Fruit fly (Drosophila melanogaster) whole organism, embryonic: ENCODE data around the gene CG1074.

Experiments used
- Atf6 ChIP-seq: fragments of 200-800 bp; sonication (Bioruptor generic); IDR thresholded peaks from 2 replicates; pipeline ENCODE4 v1.3.6; 2022; ENCODE audit warnings: missing biosample characterization, missing genetic modification characterization
- Awh ChIP-seq: fragments of 200-800 bp; sonication (Bioruptor generic); IDR thresholded peaks from 2 replicates; pipeline ENCODE4, ENCODE4 v1.3.6; 2022; ENCODE audit warnings: missing biosample characterization, missing genetic modification characterization
- BEAF-32 ChIP-seq: fragments of 200-800 bp; sonication (Bioruptor generic); optimal IDR thresholded peaks from 3 replicates; lab custom pipeline; 2017; ENCODE audit warnings: missing biosample characterization, missing genetic modification characterization, mild to moderate bottlenecking, moderate library complexity, missing genetic modification reagents
- BtbVII ChIP-seq: fragments of 200-800 bp; sonication (Bioruptor generic); optimal IDR thresholded peaks from 3 replicates; lab custom pipeline; 2017; ENCODE audit warnings: missing biosample characterization, mild to moderate bottlenecking, missing genetic modification characterization
- CG10431 ChIP-seq: fragments of 200-800 bp; sonication (Bioruptor generic); optimal IDR thresholded peaks from 3 replicates; lab custom pipeline; 2018; ENCODE audit warnings: missing biosample characterization, mild to moderate bottlenecking, missing genetic modification characterization
- CG11695 ChIP-seq: fragments of 200-800 bp; sonication (Bioruptor generic); IDR thresholded peaks from 3 replicates; pipeline ENCODE4 v1.3.6; 2022; ENCODE audit warnings: missing biosample characterization, missing genetic modification characterization
- CG13287 ChIP-seq: fragments of 200-800 bp; sonication (Bioruptor generic); IDR thresholded peaks from 2 replicates; pipeline ENCODE4 v1.3.6; 2022; ENCODE audit warnings: missing biosample characterization, missing genetic modification characterization; ENCODE audit not compliant: partially characterized antibody
- CG17802 ChIP-seq: fragments of 200-800 bp; sonication (Bioruptor generic); optimal IDR thresholded peaks from 2 replicates; lab custom pipeline; 2018; ENCODE audit warnings: missing biosample characterization, mild to moderate bottlenecking, missing genetic modification characterization, moderate library complexity
- CG18262 ChIP-seq: fragments of 200-800 bp; optimal IDR thresholded peaks from 3 replicates; lab custom pipeline; 2019; ENCODE audit warnings: missing biosample characterization, mild to moderate bottlenecking, missing genetic modification characterization, moderate library complexity
- CG3065 ChIP-seq: fragments of 200-800 bp; sonication (Bioruptor generic); optimal IDR thresholded peaks from 2 replicates; lab custom pipeline; 2016; ENCODE audit warnings: missing biosample characterization, missing genetic modification characterization
- CG33213 ChIP-seq: fragments of 200-800 bp; sonication (Bioruptor generic); optimal IDR thresholded peaks from 3 replicates; lab custom pipeline; 2016; ENCODE audit warnings: missing biosample characterization, missing genetic modification characterization
- CG3995 ChIP-seq: fragments of 200-800 bp; sonication (Bioruptor generic); optimal IDR thresholded peaks from 3 replicates; lab custom pipeline; 2016; ENCODE audit warnings: missing biosample characterization, missing genetic modification characterization
- CG7357 ChIP-seq: fragments of 200-800 bp; sonication (Bioruptor generic); IDR thresholded peaks from 3 replicates; pipeline ENCODE4 v1.3.6; 2022; ENCODE audit warnings: missing biosample characterization, missing genetic modification characterization
- CHES-1-like ChIP-seq: fragments of 200-800 bp; sonication (Bioruptor generic); optimal IDR thresholded peaks from 2 replicates; lab custom pipeline; 2016; ENCODE audit warnings: missing biosample characterization, missing genetic modification characterization
- D ChIP-seq, 2 experiments: fragments of 200-800 bp in 1 of 2; fragments of >200 bp in 1 of 2; sonication (Bioruptor generic) in 1 of 2; optimal IDR thresholded peaks; 2 replicates in 1 of 2; 3 replicates in 1 of 2; lab custom pipeline; 2017; ENCODE audit warnings: mild to moderate bottlenecking in 1 of 2, missing biosample characterization in 1 of 2, missing genetic modification characterization in 1 of 2, missing genetic modification reagents in 1 of 2
- Dek ChIP-seq: fragments of 200-800 bp; sonication (Bioruptor generic); optimal IDR thresholded peaks from 3 replicates; lab custom pipeline; 2019; ENCODE audit warnings: missing biosample characterization, mild to moderate bottlenecking, missing genetic modification characterization, moderate library complexity
- Ets97D ChIP-seq: fragments of 200-800 bp; sonication (Bioruptor generic); optimal IDR thresholded peaks from 3 replicates; lab custom pipeline; 2016; ENCODE audit warnings: missing biosample characterization, missing genetic modification characterization
- H15 ChIP-seq: fragments of 200-800 bp; sonication (Bioruptor generic); IDR thresholded peaks from 3 replicates; pipeline ENCODE4 v1.3.6; 2022; ENCODE audit warnings: missing biosample characterization, missing genetic modification characterization
- HLH54F ChIP-seq: fragments of 200-800 bp; sonication (Bioruptor generic); optimal IDR thresholded peaks from 3 replicates; lab custom pipeline; 2016; ENCODE audit warnings: missing biosample characterization, missing genetic modification characterization
- HmgZ ChIP-seq: fragments of 200-800 bp; sonication (Bioruptor generic); optimal IDR thresholded peaks from 2 replicates; lab custom pipeline; 2018; ENCODE audit warnings: missing biosample characterization, mild to moderate bottlenecking, missing genetic modification characterization
- Hsf ChIP-seq: fragments of 200-800 bp; sonication (Bioruptor generic); optimal IDR thresholded peaks from 3 replicates; lab custom pipeline; 2016; ENCODE audit warnings: missing biosample characterization, missing genetic modification characterization
- Mes4 ChIP-seq: fragments of 200-800 bp; sonication (Bioruptor generic); optimal IDR thresholded peaks from 2 replicates; lab custom pipeline; 2016; ENCODE audit warnings: missing biosample characterization, missing genetic modification characterization
- NC2α ChIP-seq: fragments of 200-800 bp; sonication (Bioruptor generic); optimal IDR thresholded peaks from 2 replicates; lab custom pipeline; 2016; ENCODE audit warnings: missing biosample characterization, missing genetic modification characterization
- PHDP ChIP-seq: fragments of 200-800 bp; sonication (Bioruptor generic); optimal IDR thresholded peaks from 3 replicates; lab custom pipeline; 2018; ENCODE audit warnings: missing biosample characterization, mild to moderate bottlenecking, missing genetic modification characterization, moderate library complexity
- Pdp1 ChIP-seq, 2 experiments: fragments of 200-800 bp; sonication (Bioruptor generic); optimal IDR thresholded peaks; 3 replicates each; lab custom pipeline; 2016; ENCODE audit warnings: missing biosample characterization in 2 of 2, missing genetic modification characterization in 2 of 2, mild to moderate bottlenecking in 1 of 2, moderate library complexity in 1 of 2
- Xbp1 ChIP-seq: fragments of 200-800 bp; sonication (Bioruptor generic); optimal IDR thresholded peaks from 3 replicates; lab custom pipeline; 2016; ENCODE audit warnings: missing biosample characterization, mild to moderate bottlenecking, missing genetic modification characterization
- aop ChIP-seq: fragments of 200-800 bp; sonication (Bioruptor generic); IDR thresholded peaks from 2 replicates; pipeline ENCODE4 v1.3.6; 2022; ENCODE audit warnings: missing biosample characterization, missing genetic modification characterization
- br ChIP-seq: fragments of >200 bp; optimal IDR thresholded peaks from 2 replicates; lab custom pipeline; 2017
- bsh ChIP-seq, 2 experiments: fragments of 200-800 bp; sonication (Bioruptor generic); optimal IDR thresholded peaks; 2 replicates each; lab custom pipeline; 2017 to 2018; ENCODE audit warnings: mild to moderate bottlenecking in 2 of 2, missing biosample characterization in 2 of 2, missing genetic modification characterization in 2 of 2, moderate library complexity in 1 of 2
- chif ChIP-seq, 2 experiments: fragments of 200-800 bp; sonication (Bioruptor generic); optimal IDR thresholded peaks; 3 replicates each; lab custom pipeline; 2016; ENCODE audit warnings: missing biosample characterization in 2 of 2, missing genetic modification characterization in 2 of 2
- corto ChIP-seq: fragments of 200-800 bp; sonication (Bioruptor generic); optimal IDR thresholded peaks from 2 replicates; lab custom pipeline; 2016; ENCODE audit warnings: missing biosample characterization, mild to moderate bottlenecking, missing genetic modification characterization, moderate library complexity
- da ChIP-seq: fragments of 200-800 bp; sonication (Bioruptor generic); optimal IDR thresholded peaks from 2 replicates; lab custom pipeline; 2016; ENCODE audit warnings: missing biosample characterization, missing genetic modification characterization
- dmrt11E ChIP-seq: fragments of 200-800 bp; sonication (Bioruptor generic); optimal IDR thresholded peaks from 3 replicates; lab custom pipeline; 2018; ENCODE audit warnings: missing biosample characterization, mild to moderate bottlenecking, missing genetic modification characterization, moderate library complexity
- exex ChIP-seq: fragments of 200-800 bp; sonication (Bioruptor generic); optimal IDR thresholded peaks from 4 replicates; lab custom pipeline; 2018; ENCODE audit warnings: missing biosample characterization, mild to moderate bottlenecking, missing genetic modification characterization, moderate library complexity
- ftz-f1 ChIP-seq: fragments of 200-800 bp; sonication (Bioruptor generic); optimal IDR thresholded peaks from 2 replicates; lab custom pipeline; 2016; ENCODE audit warnings: missing biosample characterization, missing genetic modification characterization
- gfzf ChIP-seq: fragments of 200-800 bp; sonication (Bioruptor generic); optimal IDR thresholded peaks from 2 replicates; lab custom pipeline; 2016; ENCODE audit warnings: missing biosample characterization, mild to moderate bottlenecking, missing genetic modification characterization, moderate library complexity
- grau ChIP-seq: fragments of 200-800 bp; optimal IDR thresholded peaks from 3 replicates; lab custom pipeline; 2019; ENCODE audit warnings: missing biosample characterization, mild to moderate bottlenecking, missing genetic modification characterization, moderate library complexity
- insv ChIP-seq, 2 experiments: fragments of 200-800 bp; sonication (Bioruptor generic); optimal IDR thresholded peaks; 3 replicates each; lab custom pipeline; 2016 to 2018; ENCODE audit warnings: missing biosample characterization in 2 of 2, missing genetic modification characterization in 2 of 2
- ken ChIP-seq: fragments of 200-800 bp; sonication (Bioruptor generic); IDR thresholded peaks from 3 replicates; pipeline ENCODE4 v1.3.6; 2022; ENCODE audit warnings: missing biosample characterization, missing genetic modification characterization
- lola ChIP-seq, 3 experiments: fragments of >200 bp in 2 of 3; fragments of 200-800 bp in 1 of 3; sonication (Bioruptor generic) in 1 of 3; optimal IDR thresholded peaks; 2 replicates each; lab custom pipeline; 2017 to 2019; ENCODE audit warnings: missing biosample characterization in 3 of 3, missing genetic modification characterization in 3 of 3, mild to moderate bottlenecking in 1 of 3, moderate library complexity in 1 of 3
- pfk ChIP-seq: fragments of 200-800 bp; sonication (Bioruptor generic); optimal IDR thresholded peaks from 2 replicates; lab custom pipeline; 2018; ENCODE audit warnings: missing biosample characterization, mild to moderate bottlenecking, missing genetic modification characterization, moderate library complexity
- pnt ChIP-seq: fragments of 200-800 bp; sonication (Bioruptor generic); optimal IDR thresholded peaks from 3 replicates; lab custom pipeline; 2016; ENCODE audit warnings: missing biosample characterization, missing genetic modification characterization
- psq ChIP-seq: fragments of 200-800 bp; sonication (Bioruptor generic); optimal IDR thresholded peaks from 2 replicates; lab custom pipeline; 2017; ENCODE audit warnings: missing biosample characterization, missing genetic modification characterization
- pum ChIP-seq: fragments of 200-800 bp; sonication (Bioruptor generic); optimal IDR thresholded peaks from 2 replicates; lab custom pipeline; 2016; ENCODE audit warnings: missing biosample characterization, missing genetic modification characterization
- row ChIP-seq: fragments of 200-800 bp; sonication (Bioruptor generic); IDR thresholded peaks from 3 replicates; pipeline ENCODE4 v1.3.6; 2022; ENCODE audit warnings: missing biosample characterization, missing genetic modification characterization
- ssp ChIP-seq: fragments of 200-800 bp; sonication (Bioruptor generic); IDR thresholded peaks from 2 replicates; pipeline ENCODE4 v1.3.6; 2022; ENCODE audit warnings: missing biosample characterization, missing genetic modification characterization
- tin ChIP-seq: fragments of 200-800 bp; sonication (Bioruptor generic); optimal IDR thresholded peaks from 3 replicates; lab custom pipeline; 2016; ENCODE audit warnings: missing biosample characterization, missing genetic modification characterization
- toy ChIP-seq: fragments of 200-800 bp; sonication (Bioruptor generic); IDR thresholded peaks from 2 replicates; pipeline ENCODE4 v1.3.6; 2022; ENCODE audit warnings: missing biosample characterization, missing genetic modification characterization
- unpg ChIP-seq: fragments of 200-800 bp; sonication (Bioruptor generic); optimal IDR thresholded peaks from 3 replicates; lab custom pipeline; 2018; ENCODE audit warnings: missing biosample characterization, mild to moderate bottlenecking, missing genetic modification characterization, moderate library complexity
- vnd ChIP-seq: fragments of 200-800 bp; sonication (Bioruptor generic); IDR thresholded peaks from 3 replicates; pipeline ENCODE4 v1.3.6; 2022; ENCODE audit warnings: missing biosample characterization, missing genetic modification characterization; ENCODE audit not compliant: partially characterized antibody
- yki ChIP-seq: fragments of >200 bp; optimal IDR thresholded peaks from 3 replicates; lab custom pipeline; 2018

CG1074 gene

DNA sequence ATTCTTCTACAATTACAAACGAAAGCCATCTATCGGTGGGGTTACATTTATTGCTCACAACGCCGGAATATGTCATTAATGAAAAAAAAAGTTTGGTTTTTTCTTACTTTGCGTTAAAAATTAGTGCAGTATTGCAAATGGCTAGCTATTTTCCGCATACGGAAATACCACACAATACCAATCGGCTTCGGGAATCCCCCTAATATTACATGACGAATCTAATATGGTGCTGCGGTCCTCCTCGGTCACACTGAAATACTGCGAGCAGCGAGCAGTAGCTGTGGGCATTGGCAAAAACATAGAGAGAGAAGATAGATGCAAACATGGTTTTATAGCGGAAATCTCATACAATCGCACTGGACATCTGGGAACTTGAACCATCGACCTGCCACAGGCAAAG is 46.3 kb upstream of the CG1074 start, which contains the start of gene tub (continued):
- TF ChIP-seq CG33213 (GFP tag; lab: Kevin White, UChicago) (peak; percentile 14), PHDP (tag; lab: Kevin White, UChicago) (peak; percentile 44), grau (peak; percentile 50), vnd (GFP tag; lab: Robert Waterston, UW) (no peak), yki (lab: Kevin White, UChicago) (no peak), Atf6 (GFP tag; lab: Robert Waterston, UW) (peak; percentile 32; the same call in 1 of the 2 replicates), lola (GFP tag; optimal IDR thresholded peaks at IDR 0.05; lab: Kevin White, UChicago) (no peak), Ets97D (peak; percentile 66), insv (GFP tag; optimal IDR thresholded peaks at IDR 0.05; lab: Kevin White, UChicago) (peak in 1 of 2 experiments; percentile 8), Pdp1 (GFP tag; optimal IDR thresholded peaks at IDR 0.05; lab: Kevin White, UChicago) (peak; percentile 24 to 87), gfzf (GFP tag; lab: Kevin White, UChicago) (peak; percentile 83), chif (GFP tag; optimal IDR thresholded peaks at IDR 0.05; lab: Kevin White, UChicago) (peak; percentile 20 to 51), pfk (GFP tag; lab: Kevin White, UChicago) (no peak), D (optimal IDR thresholded peaks at IDR 0.05; lab: Kevin White, UChicago) (no peak), D (GFP tag; optimal IDR thresholded peaks at IDR 0.05; lab: Kevin White, UChicago) (no peak), CG18262 (tag; lab: Kevin White, UChicago) (peak; percentile 44), unpg (GFP tag; lab: Kevin White, UChicago) (no peak), br (no peak), toy (no peak), CG11695 (GFP tag; lab: Robert Waterston, UW) (no peak), pum (GFP tag; lab: Kevin White, UChicago) (peak; percentile 12), Dek (no peak), ken (no peak; the same call in 2 of the 3 replicates), CG7357 (GFP tag; lab: Robert Waterston, UW) (no peak), HLH54F (GFP tag; lab: Kevin White, UChicago) (peak; percentile 28), CG3065 (GFP tag; lab: Kevin White, UChicago) (peak; percentile 5), exex (tag; lab: Kevin White, UChicago) (no peak), HmgZ (tag; lab: Kevin White, UChicago) (peak; percentile 76), CG10431 (GFP tag; lab: Kevin White, UChicago) (peak; percentile 91), Hsf (GFP tag; lab: Kevin White, UChicago) (peak; percentile 48), NC2α (GFP tag; lab: Kevin White, UChicago) (no peak), row (GFP tag; lab: Robert Waterston, UW) (peak; percentile 85), BEAF-32 (GFP tag; lab: Kevin White, UChicago) (peak; percentile 44), BtbVII (GFP tag; lab: Kevin White, UChicago) (no peak), Awh (GFP tag; lab: Robert Waterston, UW) (no peak), CG13287 (peak; percentile 52; the same call in 1 of the 2 replicates), pnt (GFP tag; lab: Kevin White, UChicago) (no peak), H15 (no peak), da (peak; percentile 17), tin (GFP tag; lab: Kevin White, UChicago) (peak; percentile 41), CHES-1-like (GFP tag; lab: Kevin White, UChicago) (peak; percentile 44), CG3995 (GFP tag; lab: Kevin White, UChicago) (peak; percentile 6), ssp (GFP tag; lab: Robert Waterston, UW) (peak; percentile 72), Xbp1 (GFP tag; lab: Kevin White, UChicago) (peak; percentile 63), corto (no peak), Mes4 (GFP tag; lab: Kevin White, UChicago) (peak; percentile 21), dmrt11E (tag; lab: Kevin White, UChicago) (peak; percentile 12), psq (GFP tag; lab: Kevin White, UChicago) (peak; percentile 32), CG17802 (peak; percentile 80), bsh (GFP tag; optimal IDR thresholded peaks at IDR 0.05; lab: Kevin White, UChicago) (peak in 1 of 2 experiments; percentile 26), aop (GFP tag; lab: Robert Waterston, UW) (no peak), ftz-f1 (GFP tag; lab: Kevin White, UChicago) (peak; percentile 22)
